Worm (Caenorhabditis elegans) whole organism, L3 larva: ENCODE results near the gene M04B2.2.
A peak's percentile ranks its signal among the peaks of the same experiment; 100 is the strongest.

Experiments
- R02D3.7 ChIP-seq: fragments of 150-350 bp; optimal IDR thresholded peaks from 2 replicates; lab custom pipeline; 2014; ENCODE audit warnings: missing biosample characterization, missing genetic modification characterization
- ZK546.5 ChIP-seq: sonication (generic microtip); optimal IDR thresholded peaks from 2 replicates; lab custom pipeline; 2017; ENCODE audit warnings: missing biosample characterization, missing genetic modification characterization
- aly-2 ChIP-seq: fragments of 150-350 bp; optimal IDR thresholded peaks from 2 replicates; lab custom pipeline; 2014; ENCODE audit warnings: missing biosample characterization, missing genetic modification characterization
- ama-1 ChIP-seq: fragments of 150-350 bp; optimal IDR thresholded peaks from 2 replicates; lab custom pipeline; 2018
- ceh-16 ChIP-seq: sonication (generic microtip); optimal IDR thresholded peaks from 2 replicates; lab custom pipeline; 2017; ENCODE audit warnings: missing biosample characterization, missing genetic modification characterization
- ceh-28 ChIP-seq: fragments of 150-350 bp; optimal IDR thresholded peaks from 2 replicates; lab custom pipeline; 2014; ENCODE audit warnings: missing biosample characterization, missing genetic modification reagents, missing genetic modification characterization
- ceh-82 ChIP-seq: fragments of 150-350 bp; optimal IDR thresholded peaks from 2 replicates; lab custom pipeline; 2014; ENCODE audit warnings: missing biosample characterization, missing genetic modification characterization
- ceh-9 ChIP-seq: sonication (generic microtip); optimal IDR thresholded peaks from 2 replicates; lab custom pipeline; 2018; ENCODE audit warnings: missing biosample characterization, missing genetic modification characterization
- daf-12 ChIP-seq: fragments of 150-350 bp; optimal IDR thresholded peaks from 2 replicates; lab custom pipeline; 2014; ENCODE audit warnings: missing biosample characterization, missing genetic modification reagents, missing genetic modification characterization
- egl-27 ChIP-seq: sonication (generic microtip); optimal IDR thresholded peaks from 4 replicates; lab custom pipeline; 2017; ENCODE audit warnings: missing biosample characterization, missing genetic modification reagents, missing genetic modification characterization
- egl-5 ChIP-seq: fragments of 150-350 bp; optimal IDR thresholded peaks from 2 replicates; lab custom pipeline; 2017; ENCODE audit warnings: missing biosample characterization, missing genetic modification reagents, missing genetic modification characterization, inconsistent platforms
- elt-1 ChIP-seq: fragments of 150-350 bp; optimal IDR thresholded peaks from 2 replicates; lab custom pipeline; 2014; ENCODE audit warnings: missing biosample characterization, missing genetic modification characterization
- elt-2 ChIP-seq: sonication (generic microtip); optimal IDR thresholded peaks from 2 replicates; lab custom pipeline; 2016; ENCODE audit warnings: missing genetic modification reagents, mild to moderate bottlenecking, missing genetic modification characterization, missing compliant biosample characterization
- eor-1 ChIP-seq, 2 experiments: fragments of 150-350 bp; optimal IDR thresholded peaks; 2 replicates each; lab custom pipeline; 2014 to 2018; ENCODE audit warnings: missing biosample characterization in 2 of 2, missing genetic modification characterization in 2 of 2
- fkh-10 ChIP-seq: sonication (generic microtip); optimal IDR thresholded peaks from 2 replicates; lab custom pipeline; 2017; ENCODE audit warnings: missing biosample characterization, missing genetic modification reagents, missing genetic modification characterization
- fos-1 ChIP-seq: fragments of 150-350 bp; optimal IDR thresholded peaks from 2 replicates; lab custom pipeline; 2014; ENCODE audit warnings: missing biosample characterization, missing genetic modification characterization
- hmg-11 ChIP-seq: sonication (generic microtip); optimal IDR thresholded peaks from 2 replicates; lab custom pipeline; 2016; ENCODE audit warnings: missing genetic modification characterization, missing compliant biosample characterization
- jun-1 ChIP-seq: fragments of 150-350 bp; optimal IDR thresholded peaks from 2 replicates; lab custom pipeline; 2014; ENCODE audit warnings: missing biosample characterization, missing genetic modification reagents, missing genetic modification characterization
- lin-15B ChIP-seq: fragments of 150-350 bp; optimal IDR thresholded peaks from 2 replicates; lab custom pipeline; 2014; ENCODE audit warnings: missing biosample characterization, missing genetic modification characterization
- lin-39 ChIP-seq: fragments of 150-350 bp; optimal IDR thresholded peaks from 2 replicates; lab custom pipeline; 2018; ENCODE audit warnings: missing biosample characterization, missing genetic modification reagents, missing genetic modification characterization
- lsy-12 ChIP-seq: sonication (generic microtip); optimal IDR thresholded peaks from 2 replicates; lab custom pipeline; 2016; ENCODE audit warnings: mild to moderate bottlenecking, missing genetic modification characterization, missing compliant biosample characterization
- mdl-1 ChIP-seq: fragments of 150-350 bp; optimal IDR thresholded peaks from 2 replicates; lab custom pipeline; 2014; ENCODE audit warnings: missing biosample characterization, missing genetic modification characterization
- mml-1 ChIP-seq: fragments of 150-350 bp; sonication (generic microtip); optimal IDR thresholded peaks from 3 replicates; lab custom pipeline; 2014; ENCODE audit warnings: missing biosample characterization, missing genetic modification characterization
- nfya-1 ChIP-seq: sonication (generic microtip); optimal IDR thresholded peaks from 2 replicates; lab custom pipeline; 2017; ENCODE audit warnings: missing genetic modification characterization, mild to moderate bottlenecking, missing compliant biosample characterization, antibody characterized with exemption, moderate library complexity; ENCODE audit not compliant: insufficient read depth
- nhr-11 ChIP-seq: fragments of 150-350 bp; optimal IDR thresholded peaks from 2 replicates; lab custom pipeline; 2014; ENCODE audit warnings: missing biosample characterization, missing genetic modification characterization
- nhr-12 ChIP-seq: fragments of 150-350 bp; optimal IDR thresholded peaks from 2 replicates; lab custom pipeline; 2014; ENCODE audit warnings: missing biosample characterization, missing genetic modification characterization
- nhr-23 ChIP-seq: fragments of 150-350 bp; optimal IDR thresholded peaks from 2 replicates; lab custom pipeline; 2014; ENCODE audit warnings: missing biosample characterization, missing genetic modification reagents, missing genetic modification characterization
- nhr-237 ChIP-seq: fragments of 150-350 bp; optimal IDR thresholded peaks from 2 replicates; lab custom pipeline; 2014; ENCODE audit warnings: missing biosample characterization, missing genetic modification characterization
- nhr-25 ChIP-seq: sonication (generic microtip); optimal IDR thresholded peaks from 2 replicates; lab custom pipeline; 2017; ENCODE audit warnings: missing biosample characterization, missing genetic modification characterization
- nhr-28 ChIP-seq: fragments of 150-350 bp; optimal IDR thresholded peaks from 2 replicates; lab custom pipeline; 2014; ENCODE audit warnings: missing biosample characterization, missing genetic modification characterization
- nhr-43 ChIP-seq: sonication (generic microtip); optimal IDR thresholded peaks from 2 replicates; lab custom pipeline; 2016; ENCODE audit warnings: mild to moderate bottlenecking, missing genetic modification characterization, missing compliant biosample characterization; ENCODE audit not compliant: poor library complexity, severe bottlenecking
- nhr-67 ChIP-seq: fragments of 150-350 bp; optimal IDR thresholded peaks from 2 replicates; lab custom pipeline; 2014; ENCODE audit warnings: missing biosample characterization, missing genetic modification characterization
- nhr-77 ChIP-seq: fragments of 150-350 bp; optimal IDR thresholded peaks from 2 replicates; lab custom pipeline; 2014; ENCODE audit warnings: missing biosample characterization, missing genetic modification characterization
- pha-4 ChIP-seq: fragments of 150-350 bp; optimal IDR thresholded peaks from 2 replicates; lab custom pipeline; 2014; ENCODE audit warnings: missing biosample characterization, missing genetic modification reagents, missing genetic modification characterization
- pqm-1 ChIP-seq: fragments of 150-350 bp; optimal IDR thresholded peaks from 2 replicates; lab custom pipeline; 2017; ENCODE audit warnings: missing biosample characterization, missing genetic modification characterization, inconsistent platforms
- skn-1 ChIP-seq: fragments of 150-350 bp; optimal IDR thresholded peaks from 2 replicates; lab custom pipeline; 2014; ENCODE audit warnings: missing biosample characterization, missing genetic modification characterization
- unc-39 ChIP-seq: sonication (generic microtip); optimal IDR thresholded peaks from 4 replicates; lab custom pipeline; 2017; ENCODE audit warnings: missing biosample characterization, missing genetic modification characterization
- unc-62 ChIP-seq: fragments of 150-350 bp; sonication (generic microtip); optimal IDR thresholded peaks from 4 replicates; lab custom pipeline; 2014; ENCODE audit warnings: missing biosample characterization, missing genetic modification reagents, missing genetic modification characterization
- zag-1 ChIP-seq: fragments of 150-350 bp; optimal IDR thresholded peaks from 2 replicates; lab custom pipeline; 2014; ENCODE audit warnings: missing biosample characterization, missing genetic modification characterization
- ztf-11 ChIP-seq: fragments of 150-350 bp; optimal IDR thresholded peaks from 2 replicates; lab custom pipeline; 2014; ENCODE audit warnings: missing biosample characterization, missing genetic modification characterization
- ztf-4 ChIP-seq: fragments of 150-350 bp; optimal IDR thresholded peaks from 2 replicates; lab custom pipeline; 2014; ENCODE audit warnings: missing biosample characterization, missing genetic modification characterization

M04B2.2 gene

ce11 chrIV:11493899-11494298 lies 34.0 kb upstream of the M04B2.2 start:
- TF ChIP-seq hmg-11 (tag; lab: Kevin White, UChicago): no peak
- no peak for TF ChIP-seq elt-2 (tag; lab: Kevin White, UChicago)
- peak; percentile 45 for TF ChIP-seq nhr-25
- no peak for TF ChIP-seq R02D3.7 (tag; lab: Kevin White, UChicago)
- TF ChIP-seq nhr-67 (tag; lab: Kevin White, UChicago): no peak
- TF ChIP-seq ceh-28 (tag; lab: Kevin White, UChicago): peak; percentile 29
- no peak for TF ChIP-seq nhr-11 (tag; lab: Kevin White, UChicago)
- no peak for TF ChIP-seq nfya-1 (tag; lab: Kevin White, UChicago)
- TF ChIP-seq aly-2 (tag; lab: Kevin White, UChicago): no peak
- TF ChIP-seq elt-1 (tag; lab: Kevin White, UChicago): no peak
- no peak for TF ChIP-seq ztf-11 (tag; lab: Kevin White, UChicago)
- TF ChIP-seq lin-15B: no peak
- no peak for TF ChIP-seq egl-5 (tag; lab: Kevin White, UChicago)
- no peak for TF ChIP-seq lin-39
- TF ChIP-seq daf-12 (tag; lab: Kevin White, UChicago): no peak
- no peak for TF ChIP-seq fos-1 (tag; lab: Kevin White, UChicago)
- TF ChIP-seq nhr-12 (tag; lab: Kevin White, UChicago): no peak
- TF ChIP-seq mdl-1: no peak
- peak; percentile 47 for TF ChIP-seq nhr-23 (tag; lab: Kevin White, UChicago)
- TF ChIP-seq zag-1 (tag; lab: Kevin White, UChicago): no peak
- no peak for TF ChIP-seq mml-1 (tag; lab: Kevin White, UChicago)
- no peak for TF ChIP-seq fkh-10
- TF ChIP-seq nhr-43: peak; percentile 34
- TF ChIP-seq eor-1 (tag; optimal IDR thresholded peaks at IDR 0.05; lab: Kevin White, UChicago): no peak
- TF ChIP-seq ztf-4: no peak

ce11 chrIV:11494924-11495323 lies 32.9 kb upstream of the M04B2.2 start:
- TF ChIP-seq fkh-10 (peak; percentile 18), daf-12 (tag; lab: Kevin White, UChicago) (no peak), ZK546.5 (tag; lab: Kevin White, UChicago) (no peak), hmg-11 (tag; lab: Kevin White, UChicago) (peak; percentile 59), lin-39 (peak; percentile 45), nfya-1 (tag; lab: Kevin White, UChicago) (peak; percentile 63), zag-1 (tag; lab: Kevin White, UChicago) (no peak), skn-1 (tag; lab: Kevin White, UChicago) (no peak), elt-1 (tag; lab: Kevin White, UChicago) (peak; percentile 34)
- TF ChIP-seq, all 47 proteins: peak for 5

- no peak for TF ChIP-seq egl-27
- no peak for TF ChIP-seq pha-4 (tag; lab: Kevin White, UChicago)
- TF ChIP-seq ceh-16 (tag; lab: Kevin White, UChicago): no peak
- TF ChIP-seq lin-15B: no peak
- TF ChIP-seq jun-1 (tag; lab: Kevin White, UChicago): no peak
- TF ChIP-seq nhr-28 (tag; lab: Kevin White, UChicago): no peak
- no peak for TF ChIP-seq mml-1 (tag; lab: Kevin White, UChicago)
- no peak for TF ChIP-seq nfya-1 (tag; lab: Kevin White, UChicago)
- no peak for TF ChIP-seq egl-5 (tag; lab: Kevin White, UChicago)
- no peak for TF ChIP-seq zag-1 (tag; lab: Kevin White, UChicago)
- no peak for TF ChIP-seq ceh-82 (tag; lab: Kevin White, UChicago)
- TF ChIP-seq nhr-12 (tag; lab: Kevin White, UChicago): no peak
- no peak for TF ChIP-seq ama-1 (lab: Kevin White, UChicago)
- no peak for TF ChIP-seq ceh-9 (tag; lab: Kevin White, UChicago)
- no peak for TF ChIP-seq pqm-1 (tag; lab: Kevin White, UChicago)
These were observed 29.7 kb upstream of the M04B2.2 start, which contains the start of gene sms-1 for ce11 chrIV:11498169-11498568. Gene sms-1 (minus strand): TSS chrIV:11498174.

ce11 chrIV:11500421-11500820 lies 27.4 kb upstream of the M04B2.2 start, which contains the start of gene H21P03.10:
Gene H21P03.10 (plus strand): TSS chrIV:11500721.
- no peak for TF ChIP-seq lsy-12 (tag; lab: Kevin White, UChicago)
- no peak for TF ChIP-seq nhr-237 (tag; lab: Kevin White, UChicago)
- TF ChIP-seq nhr-25: no peak
- TF ChIP-seq lin-15B: no peak
- no peak for TF ChIP-seq nhr-77 (tag; lab: Kevin White, UChicago)
- TF ChIP-seq daf-12 (tag; lab: Kevin White, UChicago): no peak
- TF ChIP-seq eor-1 (tag; optimal IDR thresholded peaks at IDR 0.05; lab: Kevin White, UChicago): no peak
- TF ChIP-seq skn-1 (tag; lab: Kevin White, UChicago): no peak
- TF ChIP-seq elt-2 (tag; lab: Kevin White, UChicago): no peak
- TF ChIP-seq unc-39 (tag; lab: Kevin White, UChicago): no peak
- TF ChIP-seq nhr-28 (tag; lab: Kevin White, UChicago): no peak
- TF ChIP-seq egl-27: no peak
- TF ChIP-seq pha-4 (tag; lab: Kevin White, UChicago): no peak
- no peak for TF ChIP-seq fkh-10
- no peak for TF ChIP-seq unc-62 (GFP tag; lab: Kevin White, UChicago)
- no peak for TF ChIP-seq nhr-11 (tag; lab: Kevin White, UChicago)
